Worm (Caenorhabditis elegans): ENCODE data around the gene str-236.

DNA sequence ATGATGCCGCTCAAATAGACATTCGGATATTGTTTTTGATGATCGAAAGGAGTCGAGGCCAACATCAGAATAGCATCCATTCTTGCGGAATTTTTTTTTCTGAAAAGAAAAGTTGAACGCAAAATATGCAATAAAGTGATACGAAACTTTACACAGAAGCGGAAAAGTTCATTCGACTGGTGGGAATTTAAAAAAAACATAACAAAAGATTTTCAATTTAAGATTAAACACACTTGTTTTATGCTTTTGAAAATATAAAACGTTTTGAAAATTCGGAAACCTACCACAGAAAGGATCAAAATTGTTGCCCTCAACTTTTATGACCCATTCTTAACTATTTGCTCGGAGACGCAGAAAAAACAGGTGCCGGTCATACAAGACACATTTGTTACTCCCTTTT lies 9.1 kb upstream of the str-236 start, which contains the start of gene K02H11.9:
- TF ChIP-seq klf-2 (GFP tag; conservative IDR thresholded peaks at IDR 0.05), result no peak
- no peak for TF ChIP-seq flt-1 (GFP tag; IDR thresholded peaks at IDR 0.05)
- TF ChIP-seq ztf-23 (GFP tag; IDR thresholded peaks at IDR 0.05), result no peak
- no peak for TF ChIP-seq cog-1 (tag; optimal IDR thresholded peaks at IDR 0.05)
- no peak for TF ChIP-seq T22C8.4 (GFP tag; IDR thresholded peaks at IDR 0.05)
- no peak for TF ChIP-seq tab-1 (GFP tag; IDR thresholded peaks at IDR 0.05)
- no peak for TF ChIP-seq ztf-29 (GFP tag; IDR thresholded peaks at IDR 0.05)
- no peak for TF ChIP-seq ref-1 (GFP tag; conservative IDR thresholded peaks at IDR 0.05)

Data from whole organism, midembryonic.